Worm (Caenorhabditis elegans) whole organism, L3 larva: ENCODE data around the gene Y67D8A.2.

Experiments
- R02D3.7 ChIP-seq: fragments of 150-350 bp; optimal IDR thresholded peaks from 2 replicates; lab custom pipeline; 2014; ENCODE audit warnings: missing biosample characterization, missing genetic modification characterization
- ZK546.5 ChIP-seq: sonication (generic microtip); optimal IDR thresholded peaks from 2 replicates; lab custom pipeline; 2017; ENCODE audit warnings: missing biosample characterization, missing genetic modification characterization
- aly-2 ChIP-seq: fragments of 150-350 bp; optimal IDR thresholded peaks from 2 replicates; lab custom pipeline; 2014; ENCODE audit warnings: missing biosample characterization, missing genetic modification characterization
- ama-1 ChIP-seq: fragments of 150-350 bp; optimal IDR thresholded peaks from 2 replicates; lab custom pipeline; 2018
- ceh-16 ChIP-seq: sonication (generic microtip); optimal IDR thresholded peaks from 2 replicates; lab custom pipeline; 2017; ENCODE audit warnings: missing biosample characterization, missing genetic modification characterization
- ceh-28 ChIP-seq: fragments of 150-350 bp; optimal IDR thresholded peaks from 2 replicates; lab custom pipeline; 2014; ENCODE audit warnings: missing biosample characterization, missing genetic modification reagents, missing genetic modification characterization
- ceh-82 ChIP-seq: fragments of 150-350 bp; optimal IDR thresholded peaks from 2 replicates; lab custom pipeline; 2014; ENCODE audit warnings: missing biosample characterization, missing genetic modification characterization
- ceh-9 ChIP-seq: sonication (generic microtip); optimal IDR thresholded peaks from 2 replicates; lab custom pipeline; 2018; ENCODE audit warnings: missing biosample characterization, missing genetic modification characterization
- daf-12 ChIP-seq: fragments of 150-350 bp; optimal IDR thresholded peaks from 2 replicates; lab custom pipeline; 2014; ENCODE audit warnings: missing biosample characterization, missing genetic modification reagents, missing genetic modification characterization
- egl-27 ChIP-seq: sonication (generic microtip); optimal IDR thresholded peaks from 4 replicates; lab custom pipeline; 2017; ENCODE audit warnings: missing biosample characterization, missing genetic modification reagents, missing genetic modification characterization
- egl-5 ChIP-seq: fragments of 150-350 bp; optimal IDR thresholded peaks from 2 replicates; lab custom pipeline; 2017; ENCODE audit warnings: missing biosample characterization, missing genetic modification reagents, missing genetic modification characterization, inconsistent platforms
- elt-1 ChIP-seq: fragments of 150-350 bp; optimal IDR thresholded peaks from 2 replicates; lab custom pipeline; 2014; ENCODE audit warnings: missing biosample characterization, missing genetic modification characterization
- elt-2 ChIP-seq: sonication (generic microtip); optimal IDR thresholded peaks from 2 replicates; lab custom pipeline; 2016; ENCODE audit warnings: missing genetic modification reagents, mild to moderate bottlenecking, missing genetic modification characterization, missing compliant biosample characterization
- elt-3 ChIP-seq, 3 experiments: fragments of 150-350 bp in 1 of 3; sonication (generic microtip) in 2 of 3; optimal IDR thresholded peaks; 2 replicates in 2 of 3; 4 replicates in 1 of 3; lab custom pipeline; 2014 to 2017; ENCODE audit warnings: missing biosample characterization in 3 of 3, missing genetic modification characterization in 3 of 3
- eor-1 ChIP-seq, 2 experiments: fragments of 150-350 bp; optimal IDR thresholded peaks; 2 replicates each; lab custom pipeline; 2014 to 2018; ENCODE audit warnings: missing biosample characterization in 2 of 2, missing genetic modification characterization in 2 of 2
- fkh-10 ChIP-seq: sonication (generic microtip); optimal IDR thresholded peaks from 2 replicates; lab custom pipeline; 2017; ENCODE audit warnings: missing biosample characterization, missing genetic modification reagents, missing genetic modification characterization
- fkh-2 ChIP-seq: fragments of 150-350 bp; optimal IDR thresholded peaks from 2 replicates; lab custom pipeline; 2014; ENCODE audit warnings: missing biosample characterization, missing genetic modification reagents, missing genetic modification characterization
- fos-1 ChIP-seq: fragments of 150-350 bp; optimal IDR thresholded peaks from 2 replicates; lab custom pipeline; 2014; ENCODE audit warnings: missing biosample characterization, missing genetic modification characterization
- hmg-11 ChIP-seq: sonication (generic microtip); optimal IDR thresholded peaks from 2 replicates; lab custom pipeline; 2016; ENCODE audit warnings: missing genetic modification characterization, missing compliant biosample characterization
- jun-1 ChIP-seq: fragments of 150-350 bp; optimal IDR thresholded peaks from 2 replicates; lab custom pipeline; 2014; ENCODE audit warnings: missing biosample characterization, missing genetic modification reagents, missing genetic modification characterization
- lin-15B ChIP-seq: fragments of 150-350 bp; optimal IDR thresholded peaks from 2 replicates; lab custom pipeline; 2014; ENCODE audit warnings: missing biosample characterization, missing genetic modification characterization
- lin-39 ChIP-seq: fragments of 150-350 bp; optimal IDR thresholded peaks from 2 replicates; lab custom pipeline; 2018; ENCODE audit warnings: missing biosample characterization, missing genetic modification reagents, missing genetic modification characterization
- lsy-12 ChIP-seq: sonication (generic microtip); optimal IDR thresholded peaks from 2 replicates; lab custom pipeline; 2016; ENCODE audit warnings: mild to moderate bottlenecking, missing genetic modification characterization, missing compliant biosample characterization
- mdl-1 ChIP-seq: fragments of 150-350 bp; optimal IDR thresholded peaks from 2 replicates; lab custom pipeline; 2014; ENCODE audit warnings: missing biosample characterization, missing genetic modification characterization
- mml-1 ChIP-seq: fragments of 150-350 bp; sonication (generic microtip); optimal IDR thresholded peaks from 3 replicates; lab custom pipeline; 2014; ENCODE audit warnings: missing biosample characterization, missing genetic modification characterization
- nfya-1 ChIP-seq: sonication (generic microtip); optimal IDR thresholded peaks from 2 replicates; lab custom pipeline; 2017; ENCODE audit warnings: missing genetic modification characterization, mild to moderate bottlenecking, missing compliant biosample characterization, antibody characterized with exemption, moderate library complexity; ENCODE audit not compliant: insufficient read depth
- nhr-11 ChIP-seq: fragments of 150-350 bp; optimal IDR thresholded peaks from 2 replicates; lab custom pipeline; 2014; ENCODE audit warnings: missing biosample characterization, missing genetic modification characterization
- nhr-12 ChIP-seq: fragments of 150-350 bp; optimal IDR thresholded peaks from 2 replicates; lab custom pipeline; 2014; ENCODE audit warnings: missing biosample characterization, missing genetic modification characterization
- nhr-23 ChIP-seq: fragments of 150-350 bp; optimal IDR thresholded peaks from 2 replicates; lab custom pipeline; 2014; ENCODE audit warnings: missing biosample characterization, missing genetic modification reagents, missing genetic modification characterization
- nhr-237 ChIP-seq: fragments of 150-350 bp; optimal IDR thresholded peaks from 2 replicates; lab custom pipeline; 2014; ENCODE audit warnings: missing biosample characterization, missing genetic modification characterization
- nhr-25 ChIP-seq: sonication (generic microtip); optimal IDR thresholded peaks from 2 replicates; lab custom pipeline; 2017; ENCODE audit warnings: missing biosample characterization, missing genetic modification characterization
- nhr-28 ChIP-seq: fragments of 150-350 bp; optimal IDR thresholded peaks from 2 replicates; lab custom pipeline; 2014; ENCODE audit warnings: missing biosample characterization, missing genetic modification characterization
- nhr-43 ChIP-seq: sonication (generic microtip); optimal IDR thresholded peaks from 2 replicates; lab custom pipeline; 2016; ENCODE audit warnings: mild to moderate bottlenecking, missing genetic modification characterization, missing compliant biosample characterization; ENCODE audit not compliant: poor library complexity, severe bottlenecking
- nhr-67 ChIP-seq: fragments of 150-350 bp; optimal IDR thresholded peaks from 2 replicates; lab custom pipeline; 2014; ENCODE audit warnings: missing biosample characterization, missing genetic modification characterization
- nhr-76 ChIP-seq: fragments of 150-350 bp; sonication (generic microtip); optimal IDR thresholded peaks from 5 replicates; lab custom pipeline; 2014; ENCODE audit warnings: missing biosample characterization, missing genetic modification characterization
- nhr-77 ChIP-seq: fragments of 150-350 bp; optimal IDR thresholded peaks from 2 replicates; lab custom pipeline; 2014; ENCODE audit warnings: missing biosample characterization, missing genetic modification characterization
- pha-4 ChIP-seq: fragments of 150-350 bp; optimal IDR thresholded peaks from 2 replicates; lab custom pipeline; 2014; ENCODE audit warnings: missing biosample characterization, missing genetic modification reagents, missing genetic modification characterization
- pqm-1 ChIP-seq: fragments of 150-350 bp; optimal IDR thresholded peaks from 2 replicates; lab custom pipeline; 2017; ENCODE audit warnings: missing biosample characterization, missing genetic modification characterization, inconsistent platforms
- sea-2 ChIP-seq: fragments of 150-350 bp; sonication (generic microtip); optimal IDR thresholded peaks from 4 replicates; lab custom pipeline; 2014; ENCODE audit warnings: missing biosample characterization, missing genetic modification reagents, missing genetic modification characterization
- skn-1 ChIP-seq: fragments of 150-350 bp; optimal IDR thresholded peaks from 2 replicates; lab custom pipeline; 2014; ENCODE audit warnings: missing biosample characterization, missing genetic modification characterization
- snpc-4 ChIP-seq: fragments of 150-350 bp; optimal IDR thresholded peaks from 2 replicates; lab custom pipeline; 2014; ENCODE audit warnings: missing biosample characterization, missing genetic modification characterization
- tbx-2 ChIP-seq: sonication (generic microtip); optimal IDR thresholded peaks from 2 replicates; lab custom pipeline; 2016; ENCODE audit warnings: mild to moderate bottlenecking, missing genetic modification characterization, missing compliant biosample characterization
- unc-39 ChIP-seq: sonication (generic microtip); optimal IDR thresholded peaks from 4 replicates; lab custom pipeline; 2017; ENCODE audit warnings: missing biosample characterization, missing genetic modification characterization
- unc-62 ChIP-seq: fragments of 150-350 bp; sonication (generic microtip); optimal IDR thresholded peaks from 4 replicates; lab custom pipeline; 2014; ENCODE audit warnings: missing biosample characterization, missing genetic modification reagents, missing genetic modification characterization
- zag-1 ChIP-seq: fragments of 150-350 bp; optimal IDR thresholded peaks from 2 replicates; lab custom pipeline; 2014; ENCODE audit warnings: missing biosample characterization, missing genetic modification characterization
- ztf-11 ChIP-seq: fragments of 150-350 bp; optimal IDR thresholded peaks from 2 replicates; lab custom pipeline; 2014; ENCODE audit warnings: missing biosample characterization, missing genetic modification characterization
- ztf-4 ChIP-seq: fragments of 150-350 bp; optimal IDR thresholded peaks from 2 replicates; lab custom pipeline; 2014; ENCODE audit warnings: missing biosample characterization, missing genetic modification characterization

Y67D8A.2 gene

ce11 chrIV:3294553-3295185, 72.4 kb downstream of the Y67D8A.2 start, which contains the start of gene W08E12.7:
Gene W08E12.7 (plus strand): TSS chrIV:3295135.
- TF ChIP-seq nhr-23 (tag; lab: Kevin White, UChicago) (peak; percentile 97), zag-1 (tag; lab: Kevin White, UChicago) (no peak), ceh-28 (peak; percentile 83), egl-5 (tag; lab: Kevin White, UChicago) (peak; percentile 74), unc-62 (GFP tag; lab: Kevin White, UChicago) (peak; percentile 52), ceh-9 (tag; lab: Kevin White, UChicago) (no peak), ama-1 (lab: Kevin White, UChicago) (peak; percentile 88), elt-2 (peak; percentile 71), nhr-25 (tag; lab: Kevin White, UChicago) (peak; percentile 95), fkh-10 (peak; percentile 87), lin-39 (peak; percentile 80), nhr-11 (peak; percentile 82), fos-1 (tag; lab: Kevin White, UChicago) (peak; percentile 32), nhr-43 (tag; lab: Kevin White, UChicago) (peak; percentile 83), hmg-11 (tag; lab: Kevin White, UChicago) (peak; percentile 50), mml-1 (tag; lab: Kevin White, UChicago) (no peak), pha-4 (tag; lab: Kevin White, UChicago) (peak; percentile 100), nhr-12 (tag; lab: Kevin White, UChicago) (no peak), eor-1 (tag; optimal IDR thresholded peaks at IDR 0.05; lab: Kevin White, UChicago) (no peak), nhr-237 (tag; lab: Kevin White, UChicago) (no peak), ztf-11 (no peak), ZK546.5 (peak; percentile 26), ceh-16 (tag; lab: Kevin White, UChicago) (no peak), ceh-82 (tag; lab: Kevin White, UChicago) (peak; percentile 66), egl-27 (peak; percentile 5), fkh-2 (tag; lab: Kevin White, UChicago) (no peak), unc-39 (no peak), skn-1 (peak; percentile 81), mdl-1 (tag; lab: Kevin White, UChicago) (peak; percentile 24), nhr-77 (peak; percentile 63), lin-15B (tag; lab: Kevin White, UChicago) (peak; percentile 99), elt-1 (no peak), snpc-4 (peak; percentile 93), nhr-76 (tag; lab: Kevin White, UChicago) (peak; percentile 51), nhr-67 (tag; lab: Kevin White, UChicago) (peak; percentile 31), daf-12 (tag; lab: Kevin White, UChicago) (no peak), nfya-1 (tag; lab: Kevin White, UChicago) (peak; percentile 93), R02D3.7 (tag; lab: Kevin White, UChicago) (peak; percentile 81), tbx-2 (peak; percentile 38), elt-3 (tag; optimal IDR thresholded peaks at IDR 0.05; lab: Kevin White, UChicago) (peak in 1 of 3 experiments; percentile 31), nhr-28 (tag; lab: Kevin White, UChicago) (peak; percentile 27), jun-1 (tag; lab: Kevin White, UChicago) (peak; percentile 89), sea-2 (GFP tag; lab: Kevin White, UChicago) (no peak), aly-2 (tag; lab: Kevin White, UChicago) (no peak), lsy-12 (tag; lab: Kevin White, UChicago) (peak; percentile 76), pqm-1 (tag; lab: Kevin White, UChicago) (peak; percentile 80), ztf-4 (peak; percentile 51)
- TF ChIP-seq, all 47 proteins: peak for 33
